Fruit fly (Drosophila melanogaster) whole organism, prepupa: ENCODE results near the gene CG14770.
A peak's percentile ranks its signal among the peaks of the same experiment; 100 is the strongest.

ENCODE experiments used
- Blimp-1 ChIP-seq: fragments of 200-800 bp; sonication (Bioruptor generic); optimal IDR thresholded peaks from 3 replicates; lab custom pipeline; 2017; ENCODE audit warnings: missing biosample characterization, missing genetic modification characterization, mild to moderate bottlenecking, moderate library complexity, missing genetic modification reagents
- CG11902 ChIP-seq: fragments of 200-800 bp; sonication (Bioruptor generic); optimal IDR thresholded peaks from 3 replicates; lab custom pipeline; 2016; ENCODE audit warnings: missing biosample characterization, missing genetic modification characterization
- CG3032 ChIP-seq: fragments of 200-800 bp; optimal IDR thresholded peaks from 2 replicates; lab custom pipeline; 2019; ENCODE audit warnings: missing biosample characterization, mild to moderate bottlenecking, missing genetic modification characterization, moderate library complexity
- CG32006 ChIP-seq: fragments of 200-800 bp; sonication (Bioruptor generic); optimal IDR thresholded peaks from 3 replicates; lab custom pipeline; 2017; ENCODE audit warnings: missing biosample characterization, mild to moderate bottlenecking, missing genetic modification characterization
- CG34406 ChIP-seq: fragments of 200-800 bp; sonication (Bioruptor generic); optimal IDR thresholded peaks from 3 replicates; lab custom pipeline; 2016; ENCODE audit warnings: missing biosample characterization, missing genetic modification characterization
- CG6163 ChIP-seq: fragments of 200-800 bp; sonication (Bioruptor generic); IDR thresholded peaks from 3 replicates; pipeline ENCODE4 v1.3.6; 2022; ENCODE audit warnings: missing biosample characterization, missing genetic modification characterization
- CG6808 ChIP-seq: fragments of 200-800 bp; sonication (Bioruptor generic); optimal IDR thresholded peaks from 3 replicates; lab custom pipeline; 2017; ENCODE audit warnings: missing biosample characterization, missing genetic modification characterization, mild to moderate bottlenecking, moderate library complexity, missing genetic modification reagents
- Gug ChIP-seq: fragments of 200-800 bp; sonication (Bioruptor generic); IDR thresholded peaks from 2 replicates; pipeline ENCODE4 v1.3.6; 2022; ENCODE audit warnings: missing biosample characterization, missing genetic modification characterization
- Hr39 ChIP-seq: fragments of 200-800 bp; sonication (Bioruptor generic); optimal IDR thresholded peaks from 2 replicates; lab custom pipeline; 2016; ENCODE audit warnings: missing biosample characterization, missing genetic modification characterization
- Hr4 ChIP-seq: fragments of 200-800 bp; sonication (Bioruptor generic); optimal IDR thresholded peaks from 3 replicates; lab custom pipeline; 2016; ENCODE audit warnings: missing biosample characterization, missing genetic modification characterization
- fd59A ChIP-seq: fragments of 200-800 bp; sonication (Bioruptor generic); optimal IDR thresholded peaks from 2 replicates; lab custom pipeline; 2017; ENCODE audit warnings: missing biosample characterization, mild to moderate bottlenecking, missing genetic modification characterization, missing genetic modification reagents
- lz ChIP-seq: fragments of 200-800 bp; sonication (Bioruptor generic); optimal IDR thresholded peaks from 3 replicates; lab custom pipeline; 2016; ENCODE audit warnings: missing biosample characterization, missing genetic modification characterization

DNA sequence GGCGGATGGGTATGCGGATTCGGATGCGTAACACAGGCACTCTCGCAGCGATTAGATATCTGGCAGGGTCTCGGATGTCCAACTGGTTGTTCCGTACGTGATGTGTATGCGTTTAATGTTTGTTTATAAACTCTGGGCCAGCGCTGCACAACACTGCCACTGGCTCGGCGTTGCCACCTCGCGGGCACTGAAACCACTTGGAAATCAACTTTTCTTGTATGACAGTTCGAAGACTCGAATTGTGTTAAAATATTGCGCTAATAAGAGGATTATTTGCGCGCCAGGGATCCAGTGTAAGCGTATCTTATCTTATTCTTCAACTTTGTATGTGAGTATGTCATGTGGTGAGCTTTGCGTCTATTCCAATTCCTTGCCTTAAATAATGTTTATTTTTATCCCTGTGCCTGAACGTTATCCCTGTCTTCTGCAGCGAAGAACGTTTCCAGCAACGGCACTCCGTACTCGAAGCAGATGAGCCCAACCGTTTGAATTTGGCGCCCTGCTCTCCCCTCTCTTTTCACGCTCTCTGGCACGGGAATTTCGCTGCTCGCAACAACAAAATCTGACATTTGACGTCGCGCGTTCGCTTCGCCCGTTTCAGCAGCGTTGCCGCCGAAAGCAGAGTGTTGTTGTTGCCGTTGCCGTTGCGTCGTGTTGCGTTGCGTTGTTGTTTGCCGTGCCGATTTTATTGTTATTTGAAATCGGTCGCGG, 11.5 kb downstream of the CG14770 start, which contains the start of the genes CG3719 and CG32813:
- TF ChIP-seq Hr4 (GFP tag; lab: Kevin White, UChicago) (no peak), CG6163 (GFP tag; lab: Robert Waterston, UW) (no peak; the same call in 2 of the 3 replicates), CG6808 (GFP tag; lab: Kevin White, UChicago) (peak; percentile 11), fd59A (GFP tag; lab: Kevin White, UChicago) (no peak), CG11902 (no peak), lz (peak; percentile 45), CG34406 (GFP tag; lab: Kevin White, UChicago) (no peak), Hr39 (no peak), Gug (GFP tag; lab: Robert Waterston, UW) (no peak), CG3032 (tag; lab: Kevin White, UChicago) (peak; percentile 8), CG32006 (GFP tag; lab: Kevin White, UChicago) (no peak), Blimp-1 (no peak)
